Worm (Caenorhabditis elegans) whole organism, young adult: ENCODE results near the gene ZC190.10.

Source experiments
- B0336.3 ChIP-seq: fragments of 200-800 bp; sonication (Bioruptor generic); IDR thresholded peaks from 2 replicates; pipeline ENCODE4 v1.3.6; 2022; ENCODE audit warnings: missing genetic modification characterization, missing compliant biosample characterization
- F37B4.10 ChIP-seq: fragments of 200-800 bp; sonication (Bioruptor generic); IDR thresholded peaks from 2 replicates; pipeline ENCODE4 v1.3.6; 2022; ENCODE audit warnings: missing genetic modification characterization, missing compliant biosample characterization
- T26A5.8 ChIP-seq: sonication (generic microtip); optimal IDR thresholded peaks from 2 replicates; lab custom pipeline; 2016; ENCODE audit warnings: missing genetic modification characterization, missing compliant biosample characterization
- ama-1 ChIP-seq, 3 experiments: fragments of 150-350 bp in 1 of 3; sonication (generic microtip) in 2 of 3; optimal IDR thresholded peaks; 2 replicates each; lab custom pipeline; 2014 to 2018; ENCODE audit warnings: missing biosample characterization in 2 of 3, missing genetic modification characterization in 2 of 3, missing genetic modification reagents in 2 of 3
- attf-5 ChIP-seq: fragments of 200-800 bp; sonication (Bioruptor generic); optimal IDR thresholded peaks from 2 replicates; lab custom pipeline; 2018; ENCODE audit warnings: mild to moderate bottlenecking, missing genetic modification characterization, missing compliant biosample characterization
- pha-4 ChIP-seq: fragments of 150-350 bp; sonication (generic microtip); optimal IDR thresholded peaks from 2 replicates; lab custom pipeline; 2014; ENCODE audit warnings: missing biosample characterization, missing genetic modification reagents, missing genetic modification characterization
- snpc-4 ChIP-seq, 5 experiments: fragments of 150-350 bp in 1 of 5; sonication (generic microtip) in 4 of 5; optimal IDR thresholded peaks; 2 replicates each; lab custom pipeline; 2014 to 2018; ENCODE audit warnings: missing genetic modification characterization in 5 of 5, missing biosample characterization in 3 of 5, antibody characterized with exemption in 2 of 5, mild to moderate bottlenecking in 2 of 5, missing compliant biosample characterization in 2 of 5, missing genotype in 2 of 5, moderate library complexity in 2 of 5, missing genetic modification reagents in 1 of 5
- ztf-18 ChIP-seq: sonication (generic microtip); optimal IDR thresholded peaks from 2 replicates; lab custom pipeline; 2016; ENCODE audit warnings: missing genotype, mild to moderate bottlenecking, missing genetic modification characterization, missing compliant biosample characterization
- ztf-28 ChIP-seq: fragments of 200-800 bp; sonication (Bioruptor generic); IDR thresholded peaks from 2 replicates; pipeline ENCODE4 v1.3.6; 2022; ENCODE audit warnings: missing genetic modification reagents, missing genetic modification characterization, missing compliant biosample characterization

- no peak for TF ChIP-seq T26A5.8
- TF ChIP-seq pha-4 = no peak
- TF ChIP-seq B0336.3 (GFP tag; lab: Robert Waterston, UW) = no peak
- TF ChIP-seq ztf-28 (GFP tag; lab: Robert Waterston, UW) = no peak
- no peak for TF ChIP-seq attf-5 (GFP tag; lab: Kevin White, UChicago)
- no peak for TF ChIP-seq F37B4.10
- TF ChIP-seq ama-1 (optimal IDR thresholded peaks at IDR 0.05; lab: Kevin White, UChicago) = no peak
- TF ChIP-seq ama-1 (GFP tag; optimal IDR thresholded peaks at IDR 0.05; lab: Kevin White, UChicago) = no peak
- TF ChIP-seq ztf-18 (tag; lab: Kevin White, UChicago) = no peak
- no peak for TF ChIP-seq snpc-4 (GFP tag; optimal IDR thresholded peaks at IDR 0.05; lab: Kevin White, UChicago)
- no peak for TF ChIP-seq snpc-4 (tag; optimal IDR thresholded peaks at IDR 0.05; lab: Kevin White, UChicago)
Measured at ce11 chrV:8663023-8663422, 33.1 kb downstream of the ZC190.10 start.
